Fruit fly (Drosophila melanogaster) whole organism, embryonic: ENCODE data around the gene tmod.

Experiments used
- CG15073 ChIP-seq: fragments of 200-800 bp; sonication (Bioruptor generic); optimal IDR thresholded peaks from 2 replicates; lab custom pipeline; 2016; ENCODE audit warnings: missing biosample characterization, missing genetic modification characterization
- CG31365 ChIP-seq: fragments of 200-800 bp; sonication (Bioruptor generic); optimal IDR thresholded peaks from 2 replicates; lab custom pipeline; 2018; ENCODE audit warnings: missing biosample characterization, mild to moderate bottlenecking, missing genetic modification characterization
- CG32772 ChIP-seq: fragments of 200-800 bp; sonication (Bioruptor generic); IDR thresholded peaks from 2 replicates; pipeline ENCODE4 v1.3.6; 2022; ENCODE audit warnings: missing biosample characterization, missing genetic modification characterization
- CHES-1-like ChIP-seq: fragments of 200-800 bp; sonication (Bioruptor generic); optimal IDR thresholded peaks from 2 replicates; lab custom pipeline; 2016; ENCODE audit warnings: missing biosample characterization, missing genetic modification characterization
- E2f1 ChIP-seq: fragments of 200-800 bp; sonication (Bioruptor generic); IDR thresholded peaks from 2 replicates; pipeline ENCODE4 v1.3.6; 2022; ENCODE audit warnings: missing biosample characterization, missing genetic modification characterization
- Fer2 ChIP-seq: fragments of 200-800 bp; sonication (Bioruptor generic); optimal IDR thresholded peaks from 2 replicates; lab custom pipeline; 2018; ENCODE audit warnings: missing biosample characterization, mild to moderate bottlenecking, missing genetic modification characterization, moderate library complexity
- Lpt ChIP-seq: fragments of >200 bp; optimal IDR thresholded peaks from 2 replicates; lab custom pipeline; 2018; ENCODE audit warnings: missing biosample characterization, missing genetic modification characterization
- Nf-YB ChIP-seq: fragments of 200-800 bp; sonication (Bioruptor generic); optimal IDR thresholded peaks from 3 replicates; lab custom pipeline; 2019; ENCODE audit warnings: missing biosample characterization, mild to moderate bottlenecking, missing genetic modification characterization, moderate library complexity
- Six4 ChIP-seq: fragments of 200-800 bp; sonication (Bioruptor generic); optimal IDR thresholded peaks from 2 replicates; lab custom pipeline; 2016; ENCODE audit warnings: missing biosample characterization, missing genetic modification characterization
- amos ChIP-seq: fragments of 200-800 bp; sonication (Bioruptor generic); IDR thresholded peaks from 2 replicates; pipeline ENCODE4 v1.3.6; 2022; ENCODE audit warnings: missing biosample characterization, missing genetic modification characterization; ENCODE audit not compliant: partially characterized antibody
- fd3F ChIP-seq: fragments of 200-800 bp; sonication (Bioruptor generic); optimal IDR thresholded peaks from 2 replicates; lab custom pipeline; 2018; ENCODE audit warnings: missing biosample characterization, mild to moderate bottlenecking, missing genetic modification characterization, moderate library complexity
- fd96Cb ChIP-seq: fragments of 200-800 bp; sonication (Bioruptor generic); optimal IDR thresholded peaks from 2 replicates; lab custom pipeline; 2018; ENCODE audit warnings: missing biosample characterization, mild to moderate bottlenecking, missing genetic modification characterization, moderate library complexity
- pros ChIP-seq: fragments of 200-800 bp; sonication (Bioruptor generic); optimal IDR thresholded peaks from 3 replicates; lab custom pipeline; 2019; ENCODE audit warnings: missing biosample characterization, mild to moderate bottlenecking, missing genetic modification characterization, moderate library complexity

DNA sequence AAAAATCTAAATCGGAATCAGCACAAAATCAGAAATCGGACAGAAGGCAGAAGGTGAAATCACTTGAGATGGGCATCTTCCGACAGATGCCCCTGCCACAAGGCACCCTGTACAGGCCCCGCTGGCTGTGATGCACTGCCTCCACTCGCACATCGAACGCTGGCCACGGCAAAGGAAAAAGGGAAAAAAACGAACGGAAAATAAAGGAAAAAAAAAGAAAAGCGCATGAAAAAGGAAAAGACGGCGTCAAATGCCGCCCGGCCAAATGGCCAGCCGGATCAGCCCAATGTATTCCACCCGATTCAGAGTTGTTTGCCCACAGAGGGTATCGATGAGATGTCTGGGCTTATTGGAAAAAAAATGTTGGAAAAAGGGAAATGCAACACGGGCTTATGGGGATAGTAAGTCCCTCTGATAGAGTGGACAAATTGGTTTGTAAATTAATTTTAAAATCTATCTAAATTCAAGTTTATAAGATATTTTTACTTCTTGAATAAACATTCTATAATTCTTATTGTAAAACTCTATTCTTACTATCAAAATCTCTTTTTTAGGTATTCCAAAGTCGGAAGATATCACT, 1.2 kb upstream of the tmod start:
- no peak for TF ChIP-seq amos (GFP tag; lab: Robert Waterston, UW)
- TF ChIP-seq Fer2 (tag; lab: Kevin White, UChicago) = no peak
- no peak for TF ChIP-seq pros (GFP tag; lab: Kevin White, UChicago)
- no peak for TF ChIP-seq Six4 (GFP tag; lab: Kevin White, UChicago)
- TF ChIP-seq fd3F = no peak
- no peak for TF ChIP-seq CHES-1-like (GFP tag; lab: Kevin White, UChicago)
- peak; percentile 27 for TF ChIP-seq fd96Cb (tag; lab: Kevin White, UChicago)
- TF ChIP-seq CG15073 = no peak
- no peak for TF ChIP-seq CG31365 (tag; lab: Kevin White, UChicago)
- TF ChIP-seq E2f1 (GFP tag; lab: Robert Waterston, UW) = no peak
- no peak for TF ChIP-seq CG32772 (GFP tag; lab: Robert Waterston, UW)
- TF ChIP-seq Nf-YB (GFP tag; lab: Kevin White, UChicago) = no peak
- TF ChIP-seq Lpt (GFP tag; lab: Kevin White, UChicago) = no peak
